Fruit fly (Drosophila melanogaster): ENCODE data around the gene Alg13.

Gene Alg13

DNA sequence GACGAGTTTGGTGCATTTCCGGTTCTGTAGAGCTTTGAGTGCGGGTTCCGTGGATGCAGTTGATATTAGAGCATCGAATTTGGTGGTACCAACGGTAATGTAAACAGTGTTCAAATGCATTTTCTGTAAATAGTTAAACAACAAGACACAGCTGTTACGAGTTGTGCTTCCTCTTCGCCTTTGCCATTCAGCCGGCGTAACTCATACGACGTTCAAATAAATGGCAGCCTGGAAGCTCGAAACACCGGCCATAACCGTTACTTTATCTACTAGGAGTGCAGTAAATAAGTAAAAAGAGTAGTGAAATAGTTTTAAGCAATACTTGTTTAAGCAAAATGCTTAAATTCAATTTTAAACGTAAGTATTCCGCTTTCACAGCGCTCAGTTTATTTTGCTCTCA lies at the start of gene Alg13, which contains the start of gene superdeath:
Gene Alg13 (minus strand): TSS at position 167 of the 400 bp plus-strand sequence.
Gene superdeath (plus strand): TSS at position 256 of the 400 bp plus-strand sequence.
- no peak for TF ChIP-seq CG15710 (tag; optimal IDR thresholded peaks at IDR 0.05)
- no peak for TF ChIP-seq gl (tag; optimal IDR thresholded peaks at IDR 0.05)
- no peak for TF ChIP-seq Snoo (tag; optimal IDR thresholded peaks at IDR 0.05)
- TF ChIP-seq CG10348 (GFP tag; IDR thresholded peaks at IDR 0.05): no peak
- no peak for TF ChIP-seq EcR (GFP tag; optimal IDR thresholded peaks at IDR 0.05)
- TF ChIP-seq CG9948 (tag; optimal IDR thresholded peaks at IDR 0.05): peak; percentile 40
- no peak for TF ChIP-seq CG8159 (tag; optimal IDR thresholded peaks at IDR 0.05)

DNA sequence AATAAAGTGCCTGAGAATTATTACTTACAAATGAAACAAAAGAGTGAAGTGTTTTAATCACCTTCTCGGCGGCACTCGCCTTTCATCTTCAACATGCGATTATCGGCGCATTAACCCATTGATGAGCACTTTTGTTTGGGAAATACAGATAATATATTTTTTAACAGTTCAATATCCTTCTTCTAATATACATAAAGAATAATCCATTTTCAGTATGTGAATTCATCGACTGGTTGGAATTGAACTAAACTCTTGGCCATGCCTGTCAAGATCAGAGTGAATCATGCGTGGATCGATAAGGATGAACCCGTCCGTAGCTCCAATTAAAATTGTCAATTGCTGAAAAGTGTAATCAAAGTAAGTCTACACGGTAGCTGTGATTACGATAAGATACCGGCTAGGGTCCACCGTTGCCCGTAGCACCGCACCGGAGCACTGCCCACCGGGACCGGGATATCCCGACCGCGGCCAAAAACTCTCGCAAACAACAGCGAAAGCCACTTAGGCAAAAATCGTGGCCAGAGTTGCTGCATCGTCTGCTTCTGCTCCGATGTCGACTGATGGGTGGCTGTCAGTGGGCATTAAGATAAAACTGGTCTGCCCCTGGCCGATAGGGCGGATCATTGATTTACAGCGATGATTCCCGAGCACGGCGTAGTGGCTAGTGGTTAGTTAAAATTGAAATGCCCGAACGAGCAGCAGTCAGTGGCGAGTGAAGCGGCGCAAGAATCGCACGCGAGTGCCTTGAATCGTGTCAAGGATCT lies 26.7 kb upstream of the Alg13 start, which contains the start of gene CG11898:
Gene CG11898 (plus strand): TSS at position 714 of the 764 bp plus-strand sequence.
- TF ChIP-seq CG32121 (GFP tag; IDR thresholded peaks at IDR 0.05): no peak
- TF ChIP-seq CG14655 (GFP tag; optimal IDR thresholded peaks at IDR 0.05): no peak
- no peak for TF ChIP-seq CG9948 (tag; optimal IDR thresholded peaks at IDR 0.05)
- no peak for TF ChIP-seq Pif1A (GFP tag; optimal IDR thresholded peaks at IDR 0.05)
- TF ChIP-seq CG17806 (tag; optimal IDR thresholded peaks at IDR 0.05): no peak
- no peak for TF ChIP-seq CG4496 (GFP tag; IDR thresholded peaks at IDR 0.05)

DNA sequence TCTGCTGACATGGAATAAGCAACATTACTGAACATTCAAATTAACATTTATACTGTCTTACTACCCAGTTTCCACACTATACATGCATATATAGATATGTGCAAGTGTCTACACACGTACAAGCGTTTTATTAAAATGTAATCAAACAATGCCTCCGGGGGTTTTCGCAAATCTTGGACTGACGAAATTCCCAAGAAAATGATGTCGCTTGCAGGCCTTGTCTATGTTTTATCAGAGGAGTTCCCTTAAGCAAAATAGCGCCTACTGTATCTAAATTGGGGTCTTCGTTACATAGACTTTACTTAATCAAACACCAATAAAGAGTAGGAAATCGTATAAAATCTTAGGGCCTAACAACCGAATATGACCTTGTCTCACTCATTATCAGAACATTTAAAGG lies 21.2 kb upstream of the Alg13 start:
- TF ChIP-seq fd96Ca (GFP tag; IDR thresholded peaks at IDR 0.05) (no peak), D1 (tag; optimal IDR thresholded peaks at IDR 0.05) (no peak), rn (GFP tag; IDR thresholded peaks at IDR 0.05) (no peak), CG17806 (tag; optimal IDR thresholded peaks at IDR 0.05) (no peak), CG14655 (GFP tag; optimal IDR thresholded peaks at IDR 0.05) (no peak), CG34367 (tag; optimal IDR thresholded peaks at IDR 0.05) (no peak), CG4496 (GFP tag; IDR thresholded peaks at IDR 0.05) (no peak), CG32121 (GFP tag; IDR thresholded peaks at IDR 0.05) (no peak), CG8159 (tag; optimal IDR thresholded peaks at IDR 0.05) (no peak), Pif1B (GFP tag; optimal IDR thresholded peaks at IDR 0.05) (no peak), CG8301 (tag; optimal IDR thresholded peaks at IDR 0.05) (no peak), CG15710 (tag; optimal IDR thresholded peaks at IDR 0.05) (no peak)

DNA sequence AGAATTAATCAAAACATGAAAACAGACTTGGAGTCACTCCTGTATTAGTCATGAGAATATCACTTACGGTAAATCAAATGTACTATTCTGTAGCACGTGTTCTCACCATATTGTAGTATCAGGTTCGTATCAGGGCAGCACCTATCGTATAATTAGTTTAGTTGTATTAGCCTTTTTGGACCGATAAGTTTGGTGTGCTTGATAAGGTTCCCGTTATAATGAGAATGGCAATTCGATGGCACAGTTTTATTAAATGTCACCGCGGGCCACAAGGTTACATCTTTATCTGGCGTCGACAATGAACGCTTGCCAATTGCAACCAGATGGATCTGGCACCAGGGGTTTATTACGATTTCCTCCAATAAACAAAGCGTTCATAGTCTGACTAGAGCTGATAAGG lies 20.3 kb upstream of the Alg13 start:
- TF ChIP-seq CG12605 (GFP tag; IDR thresholded peaks at IDR 0.05) (no peak), Ets98B (GFP tag; IDR thresholded peaks at IDR 0.05) (no peak), CG14655 (GFP tag; optimal IDR thresholded peaks at IDR 0.05) (no peak), CG32121 (GFP tag; IDR thresholded peaks at IDR 0.05) (no peak), fd96Ca (GFP tag; IDR thresholded peaks at IDR 0.05) (no peak), CG8301 (tag; optimal IDR thresholded peaks at IDR 0.05) (no peak), D1 (tag; optimal IDR thresholded peaks at IDR 0.05) (no peak), CG4496 (GFP tag; IDR thresholded peaks at IDR 0.05) (no peak), Pif1B (GFP tag; optimal IDR thresholded peaks at IDR 0.05) (no peak), CG8159 (tag; optimal IDR thresholded peaks at IDR 0.05) (no peak), CG13204 (GFP tag; optimal IDR thresholded peaks at IDR 0.05) (no peak), gl (tag; optimal IDR thresholded peaks at IDR 0.05) (no peak), CG15710 (tag; optimal IDR thresholded peaks at IDR 0.05) (no peak), Snoo (tag; optimal IDR thresholded peaks at IDR 0.05) (no peak), CG17806 (tag; optimal IDR thresholded peaks at IDR 0.05) (no peak), CG9948 (tag; optimal IDR thresholded peaks at IDR 0.05) (no peak), EcR (GFP tag; optimal IDR thresholded peaks at IDR 0.05) (no peak), Pif1A (GFP tag; optimal IDR thresholded peaks at IDR 0.05) (no peak), rn (GFP tag; IDR thresholded peaks at IDR 0.05) (no peak), CG34367 (tag; optimal IDR thresholded peaks at IDR 0.05) (no peak)

DNA sequence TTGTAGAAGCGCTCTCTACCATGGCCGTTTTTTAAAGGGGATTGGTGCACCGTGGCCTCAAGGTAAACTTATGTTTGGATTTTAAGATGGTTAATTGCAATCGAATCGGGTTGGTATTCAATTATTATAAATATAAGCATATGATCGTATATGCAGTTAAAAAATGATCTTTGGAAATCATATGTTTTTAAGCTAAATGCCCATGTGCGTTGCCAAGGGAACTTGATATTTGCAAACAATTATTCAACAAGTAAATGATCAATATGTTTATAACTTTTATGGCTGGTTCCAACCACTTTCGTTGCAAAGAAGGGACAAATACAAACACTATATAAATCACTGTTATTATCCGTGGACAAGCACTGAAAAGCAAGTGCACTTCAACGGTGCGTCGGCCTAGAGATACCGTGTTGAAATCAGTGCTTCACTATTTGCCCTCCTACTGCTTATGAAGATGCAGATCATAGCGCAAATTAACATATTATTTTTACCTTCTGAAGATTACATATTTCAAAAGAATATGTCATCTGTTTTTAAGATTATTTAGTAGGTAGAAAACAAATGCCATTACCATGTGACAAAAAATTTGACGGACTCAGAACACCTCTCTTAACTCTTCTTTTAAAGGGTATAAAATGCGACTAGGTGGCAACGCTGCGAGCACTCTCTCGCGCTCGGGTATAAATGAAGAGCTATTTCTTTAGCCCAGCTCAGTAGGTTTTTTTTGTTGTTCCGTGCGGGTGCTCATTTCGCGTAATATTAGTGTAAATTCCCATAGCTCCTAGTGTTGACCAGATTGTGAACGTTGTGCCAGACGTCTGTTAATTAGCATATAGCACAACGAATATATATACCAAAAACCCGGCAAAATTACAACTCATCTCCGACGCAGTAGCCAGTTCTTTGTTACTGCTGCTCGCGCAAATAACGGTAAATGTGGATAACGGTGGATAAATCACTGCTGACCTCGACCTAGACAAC lies 19.3 kb upstream of the Alg13 start, which contains the start of gene rdog:
Gene rdog (plus strand): TSS at position 705 of the 981 bp plus-strand sequence.
- TF ChIP-seq Pif1A (GFP tag; optimal IDR thresholded peaks at IDR 0.05) (no peak), CG32121 (GFP tag; IDR thresholded peaks at IDR 0.05) (no peak), CG17806 (tag; optimal IDR thresholded peaks at IDR 0.05) (peak; percentile 71), CG8159 (tag; optimal IDR thresholded peaks at IDR 0.05) (peak; percentile 80), CG15710 (tag; optimal IDR thresholded peaks at IDR 0.05) (peak; percentile 77), gl (tag; optimal IDR thresholded peaks at IDR 0.05) (peak; percentile 18), EcR (GFP tag; optimal IDR thresholded peaks at IDR 0.05) (peak; percentile 41), Pif1B (GFP tag; optimal IDR thresholded peaks at IDR 0.05) (peak; percentile 60), Snoo (tag; optimal IDR thresholded peaks at IDR 0.05) (peak; percentile 82), CG12605 (GFP tag; IDR thresholded peaks at IDR 0.05) (no peak), CG4496 (GFP tag; IDR thresholded peaks at IDR 0.05) (peak; percentile 59), CG14655 (GFP tag; optimal IDR thresholded peaks at IDR 0.05) (no peak), rn (GFP tag; IDR thresholded peaks at IDR 0.05) (no peak), Ets98B (GFP tag; IDR thresholded peaks at IDR 0.05) (peak; percentile 40), fd96Ca (GFP tag; IDR thresholded peaks at IDR 0.05) (peak; percentile 26; the same call in 1 of the 3 replicates), CG8301 (tag; optimal IDR thresholded peaks at IDR 0.05) (peak; percentile 78), CG10348 (GFP tag; IDR thresholded peaks at IDR 0.05) (0 out of 2 replicates have a peak, but pooled peaks have one; percentile 33), CG13204 (GFP tag; optimal IDR thresholded peaks at IDR 0.05) (no peak), CG34367 (tag; optimal IDR thresholded peaks at IDR 0.05) (peak; percentile 72), CG9948 (tag; optimal IDR thresholded peaks at IDR 0.05) (peak; percentile 73), D1 (tag; optimal IDR thresholded peaks at IDR 0.05) (no peak)

All from whole organism, pupa.